Worm (Caenorhabditis elegans): ENCODE results near the gene T24B8.7.

DNA sequence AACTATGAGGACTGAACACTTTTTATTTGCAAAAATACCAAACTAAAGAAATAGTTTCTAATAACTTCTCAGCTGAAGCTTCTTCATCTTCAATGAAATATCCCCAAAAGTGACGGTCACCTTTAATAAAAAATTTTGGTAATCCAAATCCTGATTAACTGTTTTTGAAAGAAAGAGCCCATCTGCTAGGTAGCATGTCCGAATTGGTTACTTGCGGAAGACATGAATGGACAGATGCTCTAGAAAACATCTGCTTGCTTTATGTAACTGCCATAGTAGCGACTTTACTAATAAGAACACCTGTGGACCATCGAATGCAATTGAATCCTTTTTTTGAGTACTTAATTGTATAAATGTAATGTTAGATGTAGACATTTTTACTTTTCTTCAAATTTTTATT is 5.5 kb upstream of the T24B8.7 start:
- TF ChIP-seq fkh-10 (GFP tag; optimal IDR thresholded peaks at IDR 0.05) (no peak), hlh-4 (tag; optimal IDR thresholded peaks at IDR 0.05) (no peak), unc-62 (GFP tag; optimal IDR thresholded peaks at IDR 0.05) (no peak), lin-13 (GFP tag; optimal IDR thresholded peaks at IDR 0.05) (no peak), nhr-76 (tag; optimal IDR thresholded peaks at IDR 0.05) (no peak), fos-1 (tag; optimal IDR thresholded peaks at IDR 0.05) (no peak), mep-1 (tag; optimal IDR thresholded peaks at IDR 0.05) (no peak), elt-2 (tag; optimal IDR thresholded peaks at IDR 0.05) (no peak)
